Worm (Caenorhabditis elegans) whole organism, late embryonic: ENCODE data around the gene K01D12.1.

Experiments
- C38D4.7 ChIP-seq: fragments of 200-800 bp; sonication (Bioruptor generic); optimal IDR thresholded peaks from 2 replicates; lab custom pipeline; 2018; ENCODE audit warnings: mild to moderate bottlenecking, missing genetic modification characterization, moderate library complexity, missing compliant biosample characterization
- T23F11.4 ChIP-seq: fragments of 200-800 bp; sonication (Bioruptor generic); optimal IDR thresholded peaks from 2 replicates; lab custom pipeline; 2018; ENCODE audit warnings: mild to moderate bottlenecking, missing genetic modification characterization, missing compliant biosample characterization
- ama-1 ChIP-seq: fragments of 150-350 bp; optimal IDR thresholded peaks from 2 replicates; lab custom pipeline; 2014
- ceh-18 ChIP-seq: sonication (generic microtip); optimal IDR thresholded peaks from 2 replicates; lab custom pipeline; 2016; ENCODE audit warnings: missing genetic modification characterization, missing compliant biosample characterization
- ceh-2 ChIP-seq: sonication (generic microtip); optimal IDR thresholded peaks from 2 replicates; lab custom pipeline; 2016; ENCODE audit warnings: missing genotype, missing genetic modification characterization, missing compliant biosample characterization
- ceh-22 ChIP-seq: sonication (generic microtip); optimal IDR thresholded peaks from 2 replicates; lab custom pipeline; 2017; ENCODE audit warnings: missing biosample characterization, missing genetic modification characterization
- ceh-30 ChIP-seq: fragments of 150-350 bp; optimal IDR thresholded peaks from 2 replicates; lab custom pipeline; 2014; ENCODE audit warnings: missing biosample characterization, missing genetic modification characterization
- ceh-45 ChIP-seq: fragments of 200-800 bp; sonication (Bioruptor generic); IDR thresholded peaks from 2 replicates; pipeline ENCODE4 v1.3.6; 2022; ENCODE audit warnings: missing genetic modification reagents, missing genetic modification characterization, missing compliant biosample characterization
- ceh-6 ChIP-seq: fragments of 200-800 bp; sonication (Bioruptor generic); optimal IDR thresholded peaks from 2 replicates; lab custom pipeline; 2018; ENCODE audit warnings: mild to moderate bottlenecking, missing genetic modification characterization, missing compliant biosample characterization
- ceh-9 ChIP-seq: sonication (generic microtip); optimal IDR thresholded peaks from 2 replicates; lab custom pipeline; 2016; ENCODE audit warnings: mild to moderate bottlenecking, missing genetic modification characterization, inconsistent platforms, missing compliant biosample characterization
- che-1 ChIP-seq: sonication (generic microtip); optimal IDR thresholded peaks from 2 replicates; lab custom pipeline; 2016; ENCODE audit warnings: mild to moderate bottlenecking, missing genetic modification characterization, missing compliant biosample characterization
- elt-2 ChIP-seq: sonication (generic microtip); optimal IDR thresholded peaks from 2 replicates; lab custom pipeline; 2016; ENCODE audit warnings: missing genetic modification reagents, missing genetic modification characterization, missing compliant biosample characterization
- ets-4 ChIP-seq: sonication (generic microtip); optimal IDR thresholded peaks from 2 replicates; lab custom pipeline; 2016; ENCODE audit warnings: missing genetic modification characterization, missing compliant biosample characterization
- eyg-1 ChIP-seq: sonication (generic microtip); optimal IDR thresholded peaks from 2 replicates; lab custom pipeline; 2016; ENCODE audit warnings: missing genotype, missing genetic modification characterization, missing compliant biosample characterization
- fax-1 ChIP-seq: sonication (generic microtip); optimal IDR thresholded peaks from 2 replicates; lab custom pipeline; 2016; ENCODE audit warnings: missing genotype, missing genetic modification characterization, missing compliant biosample characterization
- hlh-13 ChIP-seq: fragments of 200-800 bp; sonication (Bioruptor generic); optimal IDR thresholded peaks from 2 replicates; lab custom pipeline; 2018; ENCODE audit warnings: mild to moderate bottlenecking, missing genetic modification characterization, missing compliant biosample characterization
- hlh-15 ChIP-seq: sonication (generic microtip); optimal IDR thresholded peaks from 2 replicates; lab custom pipeline; 2016; ENCODE audit warnings: missing genetic modification characterization, missing compliant biosample characterization
- lim-6 ChIP-seq: sonication (generic microtip); optimal IDR thresholded peaks from 2 replicates; lab custom pipeline; 2016; ENCODE audit warnings: missing genetic modification characterization, missing compliant biosample characterization
- mec-3 ChIP-seq: sonication (generic microtip); optimal IDR thresholded peaks from 2 replicates; lab custom pipeline; 2016; ENCODE audit warnings: borderline replicate concordance, missing genetic modification characterization, missing compliant biosample characterization
- nhr-11 ChIP-seq: fragments of 150-350 bp; optimal IDR thresholded peaks from 2 replicates; lab custom pipeline; 2014; ENCODE audit warnings: missing biosample characterization, missing genetic modification characterization
- nhr-232 ChIP-seq: sonication (generic microtip); optimal IDR thresholded peaks from 2 replicates; lab custom pipeline; 2016; ENCODE audit warnings: missing genetic modification characterization, missing compliant biosample characterization
- npax-4 ChIP-seq: sonication (generic microtip); optimal IDR thresholded peaks from 2 replicates; lab custom pipeline; 2016; ENCODE audit warnings: missing genetic modification characterization, missing compliant biosample characterization
- pag-3 ChIP-seq: sonication (generic microtip); optimal IDR thresholded peaks from 2 replicates; lab custom pipeline; 2016; ENCODE audit warnings: missing compliant biosample characterization, missing genetic modification characterization, borderline replicate concordance
- pha-2 ChIP-seq: sonication (generic microtip); optimal IDR thresholded peaks from 2 replicates; lab custom pipeline; 2017; ENCODE audit warnings: mild to moderate bottlenecking, missing genetic modification characterization, missing compliant biosample characterization
- pha-4 ChIP-seq: fragments of 150-350 bp; optimal IDR thresholded peaks from 2 replicates; lab custom pipeline; 2018; ENCODE audit warnings: missing biosample characterization, missing genetic modification reagents, missing genetic modification characterization
- ref-2 ChIP-seq: sonication (generic microtip); optimal IDR thresholded peaks from 2 replicates; lab custom pipeline; 2016; ENCODE audit warnings: missing genetic modification characterization, missing compliant biosample characterization
- sdc-2 ChIP-seq: sonication (generic microtip); optimal IDR thresholded peaks from 2 replicates; lab custom pipeline; 2016; ENCODE audit warnings: missing genotype, missing genetic modification characterization, missing compliant biosample characterization
- sox-4 ChIP-seq: sonication (generic microtip); optimal IDR thresholded peaks from 2 replicates; lab custom pipeline; 2017; ENCODE audit warnings: mild to moderate bottlenecking, missing genetic modification characterization, inconsistent platforms, missing compliant biosample characterization
- syd-9 ChIP-seq: sonication (generic microtip); optimal IDR thresholded peaks from 2 replicates; lab custom pipeline; 2016; ENCODE audit warnings: mild to moderate bottlenecking, missing genetic modification characterization, moderate library complexity, missing compliant biosample characterization
- tbx-2 ChIP-seq: sonication (generic microtip); optimal IDR thresholded peaks from 2 replicates; lab custom pipeline; 2016; ENCODE audit warnings: missing genetic modification characterization, missing compliant biosample characterization
- ttx-3 ChIP-seq: sonication (generic microtip); optimal IDR thresholded peaks from 2 replicates; lab custom pipeline; 2016; ENCODE audit warnings: missing genetic modification reagents, missing genetic modification characterization, missing compliant biosample characterization
- unc-42 ChIP-seq: sonication (generic microtip); optimal IDR thresholded peaks from 2 replicates; lab custom pipeline; 2016; ENCODE audit warnings: missing genotype, missing genetic modification characterization, missing compliant biosample characterization
- unc-55 ChIP-seq: sonication (generic microtip); optimal IDR thresholded peaks from 2 replicates; lab custom pipeline; 2017; ENCODE audit warnings: missing biosample characterization, missing genetic modification reagents, missing genetic modification characterization
- unc-86 ChIP-seq: sonication (generic microtip); optimal IDR thresholded peaks from 2 replicates; lab custom pipeline; 2016; ENCODE audit warnings: missing genetic modification characterization, missing compliant biosample characterization
- zip-5 ChIP-seq: sonication (generic microtip); optimal IDR thresholded peaks from 2 replicates; lab custom pipeline; 2016; ENCODE audit warnings: missing genetic modification characterization, missing compliant biosample characterization

K01D12.1 gene

DNA sequence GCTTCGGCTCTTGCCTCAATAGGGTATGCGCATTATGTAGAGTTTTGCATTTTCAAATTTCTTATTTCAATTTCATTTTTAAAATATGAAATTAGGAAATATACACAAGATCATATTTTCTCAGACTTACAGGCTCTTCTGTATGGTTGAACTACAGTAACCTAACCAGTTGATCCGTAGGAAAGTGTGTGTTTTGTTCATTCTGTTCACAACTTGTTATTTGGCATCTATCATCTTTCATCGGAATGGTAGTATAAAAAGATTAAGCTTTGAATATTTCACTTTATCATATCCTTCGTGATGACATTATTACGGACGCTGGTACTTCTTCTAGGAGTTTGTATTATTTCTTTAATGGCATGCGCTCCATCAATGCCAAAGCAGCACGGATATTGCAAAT, 28.6 kb downstream of the K01D12.1 start, which contains the start of gene K01D12.10:
TSS of gene K01D12.10 (plus strand) at position 301 of the 400 bp plus-strand sequence.
- TF ChIP-seq eyg-1 (tag; lab: Kevin White, UChicago) (no peak), npax-4 (no peak), ref-2 (tag; lab: Kevin White, UChicago) (no peak), nhr-232 (no peak)

DNA sequence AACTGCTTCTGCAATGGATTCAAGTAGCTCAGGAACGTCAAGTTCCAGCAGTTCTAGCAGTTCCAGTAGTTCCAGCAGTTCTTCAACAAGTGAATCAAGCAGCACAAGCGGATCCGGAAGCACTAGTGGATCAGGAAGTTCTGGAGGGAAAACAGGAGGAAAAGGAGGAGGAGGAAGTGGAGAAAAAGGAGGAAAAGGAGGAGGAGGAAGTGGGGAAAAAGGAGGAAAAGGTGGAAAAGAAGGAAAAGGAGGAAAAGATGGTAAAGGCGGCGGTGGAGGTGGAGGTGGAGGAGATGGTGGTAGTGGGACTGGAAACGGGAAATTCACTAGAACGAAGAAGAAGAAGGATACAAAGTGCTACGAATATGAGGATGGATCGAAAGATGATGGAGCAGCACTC, 29.2 kb downstream of the K01D12.1 start:
- TF ChIP-seq C38D4.7 (GFP tag; lab: Kevin White, UChicago) (no peak), mec-3 (tag; lab: Kevin White, UChicago) (no peak), eyg-1 (tag; lab: Kevin White, UChicago) (no peak), ref-2 (tag; lab: Kevin White, UChicago) (no peak), T23F11.4 (GFP tag; lab: Kevin White, UChicago) (no peak)

DNA sequence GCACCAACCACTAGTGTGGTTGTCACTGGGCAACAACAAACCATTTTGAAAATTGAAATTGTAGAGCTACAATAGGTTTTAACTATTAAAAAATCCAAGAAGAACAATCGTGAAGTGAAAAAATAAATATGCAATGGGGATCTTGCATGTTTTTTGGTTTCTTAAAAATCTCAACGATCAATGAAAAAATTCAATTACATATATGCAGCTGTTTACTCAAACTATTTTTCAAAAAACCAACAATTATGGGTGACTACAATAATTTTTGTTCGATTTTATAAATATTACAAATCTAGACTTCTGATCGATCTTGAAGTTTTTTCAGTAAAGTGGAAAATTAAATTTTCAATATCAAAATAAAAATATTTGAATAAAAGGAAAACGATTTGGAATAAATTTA, 31.2 kb downstream of the K01D12.1 start, which contains the start of gene cdr-4:
TSS of gene cdr-4 (minus strand) at position 101 of the 400 bp plus-strand sequence.
- no peak for TF ChIP-seq sox-4 (tag; lab: Kevin White, UChicago)
- no peak for TF ChIP-seq fax-1 (tag; lab: Kevin White, UChicago)
- no peak for TF ChIP-seq eyg-1 (tag; lab: Kevin White, UChicago)
- no peak for TF ChIP-seq hlh-13 (GFP tag; lab: Kevin White, UChicago)

DNA sequence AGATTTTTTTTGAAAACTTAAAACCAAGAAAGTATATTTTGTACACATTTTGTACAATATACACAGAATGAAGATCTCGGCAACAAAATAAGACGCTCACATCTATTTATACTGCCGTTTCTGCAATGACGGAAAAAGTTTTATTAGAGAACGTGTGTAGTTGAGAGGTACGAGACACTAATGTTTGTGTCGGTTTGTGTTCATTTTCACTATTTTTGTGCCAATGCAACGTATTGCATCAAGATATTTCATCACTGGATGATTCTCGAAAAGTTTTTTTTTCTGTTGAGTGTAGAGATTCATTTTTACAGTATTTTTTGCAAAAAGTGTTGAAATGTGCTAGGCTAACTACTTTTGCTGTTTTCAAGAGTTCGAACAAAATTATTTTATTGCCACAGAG, 31.6 kb downstream of the K01D12.1 start:
- TF ChIP-seq ceh-6 (GFP tag; lab: Kevin White, UChicago): no peak
- TF ChIP-seq nhr-11 (tag; lab: Kevin White, UChicago): no peak
- no peak for TF ChIP-seq sdc-2 (tag; lab: Kevin White, UChicago)
- no peak for TF ChIP-seq T23F11.4 (GFP tag; lab: Kevin White, UChicago)
- no peak for TF ChIP-seq unc-86 (tag; lab: Kevin White, UChicago)
- TF ChIP-seq ceh-45: no peak
- TF ChIP-seq unc-42 (tag; lab: Kevin White, UChicago): no peak
- TF ChIP-seq fax-1 (tag; lab: Kevin White, UChicago): no peak
- no peak for TF ChIP-seq ceh-22 (tag; lab: Kevin White, UChicago)
- TF ChIP-seq ama-1 (lab: Kevin White, UChicago): no peak
- no peak for TF ChIP-seq ceh-18 (tag; lab: Kevin White, UChicago)
- TF ChIP-seq pha-4 (tag; lab: Kevin White, UChicago): no peak
- TF ChIP-seq elt-2 (tag; lab: Kevin White, UChicago): no peak
- no peak for TF ChIP-seq ceh-30 (tag; lab: Kevin White, UChicago)

DNA sequence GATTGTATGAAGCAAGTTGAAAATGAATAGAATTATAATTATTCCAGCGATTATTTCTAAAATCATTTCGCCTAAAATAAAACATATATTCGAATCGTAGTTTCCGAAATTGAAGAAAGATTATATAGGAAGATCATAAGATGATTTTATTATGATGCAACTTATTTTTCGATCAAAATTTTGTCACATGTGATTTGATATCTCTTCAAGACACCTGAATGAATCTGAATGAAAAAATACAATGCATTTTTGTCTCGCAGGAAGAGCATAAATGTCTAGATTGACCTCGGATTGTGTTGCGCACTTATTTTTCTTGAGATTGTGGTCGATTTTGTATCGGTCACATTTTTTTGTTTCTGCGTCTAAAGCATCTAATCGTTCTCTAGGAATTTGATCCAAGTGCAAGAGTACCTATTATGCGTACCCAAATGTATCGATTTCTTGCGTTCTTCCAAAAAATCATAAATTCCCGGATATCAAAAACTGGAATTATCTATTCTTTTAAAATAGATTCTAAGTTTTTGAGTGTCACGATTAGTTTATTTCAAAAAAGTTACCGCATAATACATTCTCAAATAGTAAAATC, 33.2 kb downstream of the K01D12.1 start, which contains the start of gene hrg-2:
TSS of gene hrg-2 (minus strand) at position 98 of the 586 bp plus-strand sequence.
- TF ChIP-seq eyg-1 (tag; lab: Kevin White, UChicago) (no peak), ama-1 (lab: Kevin White, UChicago) (no peak), sox-4 (tag; lab: Kevin White, UChicago) (no peak), sdc-2 (tag; lab: Kevin White, UChicago) (no peak)
- TF ChIP-seq, all 69 proteins: peak for 0

DNA sequence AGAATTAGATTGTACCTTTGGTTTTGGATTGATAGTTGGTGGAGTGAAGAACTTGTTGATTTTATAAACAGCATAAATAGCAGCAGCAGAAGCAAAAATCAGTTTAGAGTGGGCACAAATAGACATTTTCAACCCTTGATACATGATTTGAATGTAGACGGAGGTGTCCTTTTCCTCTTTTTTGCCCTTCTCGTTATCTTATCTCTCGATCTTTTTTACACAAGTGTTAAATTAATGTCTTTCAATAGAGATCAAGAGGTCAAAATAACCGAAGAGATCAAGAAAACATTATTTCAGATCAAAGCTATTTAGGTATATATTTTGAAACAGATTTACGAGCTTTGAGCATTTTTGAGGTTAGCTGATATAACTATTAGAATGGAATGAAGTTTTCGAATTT, 34.6 kb downstream of the K01D12.1 start, which contains the start of gene cdr-7:
TSS of gene cdr-7 (minus strand) at position 205 of the 400 bp plus-strand sequence.
- TF ChIP-seq ttx-3 (tag; lab: Kevin White, UChicago) (no peak), fax-1 (tag; lab: Kevin White, UChicago) (no peak), ceh-2 (tag; lab: Kevin White, UChicago) (no peak), ceh-18 (tag; lab: Kevin White, UChicago) (no peak), zip-5 (tag; lab: Kevin White, UChicago) (no peak), hlh-13 (GFP tag; lab: Kevin White, UChicago) (no peak)

DNA sequence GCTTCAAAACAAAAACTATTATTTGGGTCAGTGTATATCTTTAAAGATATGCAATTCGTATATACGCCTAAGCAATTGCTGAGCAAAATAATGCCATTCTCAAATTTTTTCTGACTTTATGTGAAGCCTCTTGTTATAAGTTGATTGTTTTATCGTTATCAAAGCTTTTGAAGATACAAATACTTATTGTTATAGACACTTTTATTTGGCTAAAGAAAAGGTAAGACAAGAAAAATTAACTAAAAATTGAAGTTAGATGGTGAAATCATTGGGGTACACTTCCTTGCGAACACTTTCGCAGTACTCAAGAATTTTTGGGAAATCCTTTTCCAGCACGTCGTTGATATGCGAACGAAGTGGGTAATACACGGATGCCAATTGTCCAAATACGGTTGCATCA, 35.0 kb downstream of the K01D12.1 start:
- TF ChIP-seq ama-1 (lab: Kevin White, UChicago): no peak
- TF ChIP-seq elt-2 (tag; lab: Kevin White, UChicago): no peak
- no peak for TF ChIP-seq syd-9
- no peak for TF ChIP-seq che-1
- TF ChIP-seq ets-4: no peak
- no peak for TF ChIP-seq ceh-9 (tag; lab: Kevin White, UChicago)
- no peak for TF ChIP-seq tbx-2 (tag; lab: Kevin White, UChicago)
- no peak for TF ChIP-seq nhr-11 (tag; lab: Kevin White, UChicago)
- no peak for TF ChIP-seq unc-42 (tag; lab: Kevin White, UChicago)
- no peak for TF ChIP-seq ceh-6 (GFP tag; lab: Kevin White, UChicago)
- TF ChIP-seq hlh-15 (tag; lab: Kevin White, UChicago): no peak
- TF ChIP-seq unc-55 (GFP tag; lab: Kevin White, UChicago): no peak
- TF ChIP-seq pag-3 (tag; lab: Kevin White, UChicago): no peak
- TF ChIP-seq lim-6 (tag; lab: Kevin White, UChicago): no peak
- no peak for TF ChIP-seq ceh-2 (tag; lab: Kevin White, UChicago)
- no peak for TF ChIP-seq pha-2 (tag; lab: Kevin White, UChicago)
